Worm (Caenorhabditis elegans): ENCODE measurements around the gene pcp-5.
A peak's percentile ranks its signal among the peaks of the same experiment; 100 is the strongest.

The pcp-5 gene

DNA sequence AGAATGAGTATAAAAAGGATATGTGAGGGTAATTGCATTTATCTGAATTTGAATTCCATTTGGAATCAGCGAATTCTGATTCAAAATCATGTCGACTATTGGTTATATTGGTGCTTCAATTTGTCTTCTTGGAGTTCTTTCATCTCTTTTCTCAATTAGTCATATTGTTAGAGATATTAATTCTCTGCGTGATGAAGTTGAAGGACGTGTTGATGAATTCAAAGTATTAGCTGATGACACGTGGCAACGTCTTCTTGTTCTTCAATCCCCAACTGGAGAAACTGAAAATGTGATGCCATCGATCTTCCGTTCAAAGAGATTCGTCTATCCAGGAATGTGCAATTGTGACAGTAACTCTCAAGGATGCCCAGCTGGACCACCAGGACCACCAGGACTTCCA is 41.4 kb upstream of the pcp-5 start, which contains the start of gene col-90:
TSS of gene col-90 (plus strand) at position 37 of the 400 bp plus-strand sequence.
- TF ChIP-seq nhr-27 (tag; optimal IDR thresholded peaks at IDR 0.05), result no peak
- no peak for TF ChIP-seq mcd-1 (GFP tag; IDR thresholded peaks at IDR 0.05)
- TF ChIP-seq lin-35 (GFP tag; optimal IDR thresholded peaks at IDR 0.05), result no peak
- no peak for TF ChIP-seq snpc-3.4 (tag; optimal IDR thresholded peaks at IDR 0.05)
- TF ChIP-seq B0035.1 (tag; optimal IDR thresholded peaks at IDR 0.05), result no peak
- no peak for TF ChIP-seq nhr-90 (tag; optimal IDR thresholded peaks at IDR 0.05)
- no peak for TF ChIP-seq madf-8 (GFP tag; conservative IDR thresholded peaks at IDR 0.05)
- TF ChIP-seq ceh-79 (tag; optimal IDR thresholded peaks at IDR 0.05), result no peak
- no peak for TF ChIP-seq ztf-28 (GFP tag; IDR thresholded peaks at IDR 0.05)
- no peak for TF ChIP-seq lin-40 (tag; optimal IDR thresholded peaks at IDR 0.05)
- no peak for TF ChIP-seq fkh-3 (tag; optimal IDR thresholded peaks at IDR 0.05)
- TF ChIP-seq snpc-1.1 (tag; optimal IDR thresholded peaks at IDR 0.05; ENCODE audit: insufficient read depth), result no peak

DNA sequence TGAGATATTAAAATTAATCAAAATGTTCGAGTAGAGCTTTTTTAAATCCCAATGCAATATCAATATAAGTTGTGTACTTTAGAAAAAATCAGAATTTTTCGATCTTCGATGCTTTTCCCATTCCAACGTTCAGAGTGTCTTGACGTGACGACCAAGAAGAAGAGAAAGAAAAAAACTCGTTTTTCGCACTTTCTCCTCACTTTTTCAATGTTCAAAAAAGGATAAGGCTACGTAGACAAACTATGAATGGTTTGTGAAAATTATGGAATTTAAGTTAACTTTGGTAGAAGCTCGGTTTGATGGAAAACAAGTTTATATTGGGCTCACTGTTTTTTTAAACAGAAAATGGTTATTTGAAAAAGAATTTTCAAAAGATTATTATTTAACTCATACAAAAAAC is 40.3 kb upstream of the pcp-5 start:
- no peak for TF ChIP-seq atf-7 (tag; optimal IDR thresholded peaks at IDR 0.05)
- TF ChIP-seq Y79H2A.3 (GFP tag; conservative IDR thresholded peaks at IDR 0.05), result no peak
- no peak for TF ChIP-seq pbrm-1 (GFP tag; IDR thresholded peaks at IDR 0.05)
- no peak for TF ChIP-seq tlf-1 (GFP tag; optimal IDR thresholded peaks at IDR 0.05)
- no peak for TF ChIP-seq B0336.3 (GFP tag; IDR thresholded peaks at IDR 0.05)
- TF ChIP-seq rcor-1 (GFP tag; IDR thresholded peaks at IDR 0.05), result no peak
- TF ChIP-seq hlh-12 (tag; optimal IDR thresholded peaks at IDR 0.05), result no peak
- no peak for TF ChIP-seq zfh-2 (GFP tag; conservative IDR thresholded peaks at IDR 0.05)
- TF ChIP-seq tbp1 (GFP tag; optimal IDR thresholded peaks at IDR 0.05), result no peak
- no peak for TF ChIP-seq F52B5.7 (tag; optimal IDR thresholded peaks at IDR 0.05)

DNA sequence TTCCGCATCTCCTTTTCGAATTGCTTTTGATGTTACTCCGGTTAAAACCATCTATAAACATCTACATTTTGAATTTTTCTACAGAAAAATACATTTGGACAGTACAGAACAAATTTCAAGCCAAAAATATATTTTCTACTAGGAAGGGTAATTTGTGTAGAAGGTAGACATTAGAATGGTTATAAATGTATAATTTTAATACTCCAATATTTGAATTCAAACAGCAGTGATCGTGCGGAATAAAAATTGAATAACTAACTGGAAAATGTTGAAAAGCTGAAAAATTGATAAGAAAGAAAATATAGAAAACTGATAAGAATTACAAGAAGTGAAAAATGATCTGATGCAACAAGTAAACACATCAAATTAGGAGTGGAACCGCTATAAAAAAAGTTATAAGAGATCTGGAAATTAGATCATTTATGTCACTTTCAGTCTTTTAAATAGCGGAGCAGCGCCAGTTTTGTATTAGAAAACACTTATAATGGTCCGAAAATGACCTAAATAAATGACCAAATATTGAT is 39.6 kb upstream of the pcp-5 start, which contains the start of gene gsto-1:
TSS of gene gsto-1 (minus strand) at position 51 of the 524 bp plus-strand sequence.
- TF ChIP-seq nhr-80 (tag; optimal IDR thresholded peaks at IDR 0.05) (peak; percentile 19), T26A5.8 (tag; optimal IDR thresholded peaks at IDR 0.05) (no peak), snpc-4 (GFP tag; optimal IDR thresholded peaks at IDR 0.05) (no peak), snpc-4 (tag; optimal IDR thresholded peaks at IDR 0.05) (no peak), sdz-38 (tag; optimal IDR thresholded peaks at IDR 0.05) (no peak), aptf-2 (GFP tag; conservative IDR thresholded peaks at IDR 0.05) (no peak), ama-1 (optimal IDR thresholded peaks at IDR 0.05) (no peak), ama-1 (GFP tag; optimal IDR thresholded peaks at IDR 0.05) (no peak)

DNA sequence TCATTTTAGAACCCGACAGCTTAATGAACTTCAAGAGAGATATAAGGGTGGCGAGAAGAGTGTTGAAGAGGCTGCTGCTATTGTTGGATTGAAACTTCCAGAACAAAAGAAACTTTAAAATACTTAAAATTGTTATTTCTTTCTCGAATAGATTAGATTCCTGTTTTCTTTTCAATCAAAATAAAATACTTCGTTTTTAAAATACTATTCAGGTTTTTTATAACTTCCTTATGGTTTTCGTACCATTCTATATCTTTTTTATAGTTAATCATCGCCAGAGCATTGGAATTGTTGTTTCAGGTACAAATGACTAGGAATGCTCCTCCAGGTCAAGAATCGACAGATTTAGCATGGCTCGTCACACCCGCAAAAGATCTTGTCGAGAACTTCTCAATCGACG is 34.0 kb upstream of the pcp-5 start, which contains the start of gene kle-2:
TSS of gene kle-2 (plus strand) at position 301 of the 400 bp plus-strand sequence.
- TF ChIP-seq dpff-1 (tag; optimal IDR thresholded peaks at IDR 0.05) (no peak), T26A5.8 (tag; optimal IDR thresholded peaks at IDR 0.05) (no peak), ZK185.1 (tag; optimal IDR thresholded peaks at IDR 0.05; ENCODE audit: poor library complexity, severe bottlenecking) (no peak), ekl-4 (GFP tag; IDR thresholded peaks at IDR 0.05) (no peak), nfyb-1 (GFP tag; IDR thresholded peaks at IDR 0.05) (no peak), sptf-2 (GFP tag; optimal IDR thresholded peaks at IDR 0.05) (no peak), ceh-40 (GFP tag; IDR thresholded peaks at IDR 0.05) (no peak), lir-1 (GFP tag; conservative IDR thresholded peaks at IDR 0.05) (no peak), rec-8 (tag; optimal IDR thresholded peaks at IDR 0.05) (no peak)
